Fruit fly (Drosophila melanogaster) whole organism, prepupa: Measurements from ENCODE around the gene CG43054.
A peak's percentile ranks its signal among the peaks of the same experiment; 100 is the strongest.

Source experiments
- CG15336 ChIP-seq: fragments of 200-800 bp; sonication (Bioruptor generic); IDR thresholded peaks from 2 replicates; pipeline ENCODE4 v1.3.6; 2022; ENCODE audit warnings: missing biosample characterization, missing genetic modification characterization
- CG6163 ChIP-seq: fragments of 200-800 bp; sonication (Bioruptor generic); IDR thresholded peaks from 3 replicates; pipeline ENCODE4 v1.3.6; 2022; ENCODE audit warnings: missing biosample characterization, missing genetic modification characterization
- CG6854 ChIP-seq: fragments of 200-800 bp; sonication (Bioruptor generic); optimal IDR thresholded peaks from 2 replicates; lab custom pipeline; 2017; ENCODE audit warnings: missing biosample characterization, mild to moderate bottlenecking, missing genetic modification characterization
- CG8632 ChIP-seq: fragments of 200-800 bp; sonication (Bioruptor generic); optimal IDR thresholded peaks from 3 replicates; lab custom pipeline; 2016; ENCODE audit warnings: missing biosample characterization, missing genetic modification characterization
- Eip78C ChIP-seq: fragments of 200-800 bp; sonication (Bioruptor generic); peaks from one replicate; lab custom pipeline; 2016; ENCODE audit warnings: missing biosample characterization, missing genetic modification characterization
- Gug ChIP-seq: fragments of 200-800 bp; sonication (Bioruptor generic); IDR thresholded peaks from 2 replicates; pipeline ENCODE4 v1.3.6; 2022; ENCODE audit warnings: missing biosample characterization, missing genetic modification characterization
- Sox14 ChIP-seq: fragments of 200-800 bp; sonication (Bioruptor generic); optimal IDR thresholded peaks from 3 replicates; lab custom pipeline; 2016; ENCODE audit warnings: missing biosample characterization, missing genetic modification characterization
- net ChIP-seq: fragments of 200-800 bp; sonication (Bioruptor generic); optimal IDR thresholded peaks from 3 replicates; lab custom pipeline; 2016; ENCODE audit warnings: missing biosample characterization, missing genetic modification characterization
- svp ChIP-seq: fragments of 200-800 bp; sonication (Bioruptor generic); peaks from one replicate; lab custom pipeline; 2016; ENCODE audit warnings: missing biosample characterization, missing genetic modification characterization
- vri ChIP-seq: fragments of 200-800 bp; sonication (Bioruptor generic); optimal IDR thresholded peaks from 3 replicates; lab custom pipeline; 2016; ENCODE audit warnings: missing biosample characterization, mild to moderate bottlenecking, missing genetic modification characterization

DNA sequence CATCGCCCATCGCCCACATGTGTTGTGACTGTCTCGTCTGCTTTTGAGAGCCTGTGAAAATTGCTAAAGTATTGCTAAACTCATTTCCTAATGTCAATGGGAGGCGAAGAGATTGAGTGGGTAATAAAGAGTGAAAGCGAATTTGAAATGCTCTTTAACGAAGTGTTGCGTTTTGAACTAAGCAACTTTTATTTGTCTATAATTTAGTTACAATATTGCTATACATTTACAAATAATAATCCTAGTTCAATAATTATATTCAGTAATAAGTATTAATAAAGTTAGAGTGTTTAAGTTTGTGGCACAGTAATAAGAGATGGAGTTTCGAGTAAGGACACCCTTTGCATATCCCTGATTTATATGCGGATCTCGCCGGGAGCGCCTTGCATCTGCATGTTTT is 12.2 kb upstream of the CG43054 start:
- peak; percentile 22 for TF ChIP-seq Eip78C
- TF ChIP-seq CG8632 = no peak
- no peak for TF ChIP-seq Sox14 (GFP tag; lab: Kevin White, UChicago)
- TF ChIP-seq CG6854 = no peak
- TF ChIP-seq CG15336 (GFP tag; lab: Robert Waterston, UW) = no peak
- no peak for TF ChIP-seq vri (GFP tag; lab: Kevin White, UChicago)
- no peak for TF ChIP-seq Gug (GFP tag; lab: Robert Waterston, UW)
- no peak for TF ChIP-seq net (GFP tag; lab: Kevin White, UChicago)
- peak; percentile 41 for TF ChIP-seq svp (GFP tag; lab: Kevin White, UChicago)
- TF ChIP-seq CG6163 (GFP tag; lab: Robert Waterston, UW) = no peak
